Fruit fly (Drosophila melanogaster): ENCODE data around the gene Cp38.
A peak's percentile ranks its signal among the peaks of the same experiment; 100 is the strongest.

The Cp38 gene

dm6 chrX:8489048-8489447 is 7.4 kb downstream of the Cp38 start, which contains the start of gene CG33181:
Gene CG33181 (plus strand): TSS chrX:8489348.
- TF ChIP-seq Hr78 (GFP tag; optimal IDR thresholded peaks at IDR 0.05) (no peak), pan (optimal IDR thresholded peaks at IDR 0.05) (no peak), Hr83 (GFP tag; optimal IDR thresholded peaks at IDR 0.05; ENCODE audit: poor library complexity, severe bottlenecking) (no peak), Sp1 (GFP tag; optimal IDR thresholded peaks at IDR 0.05) (no peak), foxo (GFP tag; optimal IDR thresholded peaks at IDR 0.05) (no peak), HLH106 (tag; optimal IDR thresholded peaks at IDR 0.05) (no peak), Dfd (GFP tag; optimal IDR thresholded peaks at IDR 0.05) (no peak), usp (GFP tag; optimal IDR thresholded peaks at IDR 0.05) (no peak), h (GFP tag; optimal IDR thresholded peaks at IDR 0.05) (no peak), Dif (GFP tag; optimal IDR thresholded peaks at IDR 0.05; ENCODE audit: partially characterized antibody) (no peak), CG32264 (GFP tag; optimal IDR thresholded peaks at IDR 0.05) (no peak), N (GFP tag; optimal IDR thresholded peaks at IDR 0.05) (no peak), GATAd (GFP tag; optimal IDR thresholded peaks at IDR 0.05) (no peak), Hnf4 (GFP tag; optimal IDR thresholded peaks at IDR 0.05) (no peak), tai (GFP tag; optimal IDR thresholded peaks at IDR 0.05) (no peak)

DNA sequence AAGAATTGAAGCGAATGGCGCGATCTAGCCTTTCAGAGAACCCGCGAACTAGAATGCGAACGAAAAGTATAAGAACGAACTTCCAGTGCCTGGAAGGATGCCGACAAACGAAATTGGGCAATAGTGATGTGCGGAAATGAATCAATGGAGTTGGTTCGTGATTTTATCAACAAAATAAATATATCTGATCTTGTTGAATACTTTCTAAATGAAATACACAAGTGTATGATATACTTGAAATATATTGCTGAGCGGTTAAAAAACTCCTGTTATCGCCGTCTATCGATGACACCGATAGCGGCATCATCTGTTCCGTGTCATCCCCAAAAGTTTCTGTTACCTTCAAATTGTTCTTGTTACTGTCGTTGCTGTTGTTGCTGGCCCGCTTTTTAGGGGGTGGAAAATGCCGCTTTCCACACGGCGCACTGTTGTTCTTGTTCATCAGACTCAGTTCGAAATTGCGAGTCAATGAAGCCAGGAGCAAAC is 7.9 kb downstream of the Cp38 start, which contains the start of gene otu:
otu (minus strand) TSS at position 51 of the 486 bp plus-strand sequence.
- TF ChIP-seq Vsx2 (GFP tag; optimal IDR thresholded peaks at IDR 0.05; ENCODE audit: partially characterized antibody) (no peak), Dfd (GFP tag; optimal IDR thresholded peaks at IDR 0.05) (no peak), ey (GFP tag; optimal IDR thresholded peaks at IDR 0.05) (no peak), HLH106 (tag; optimal IDR thresholded peaks at IDR 0.05) (no peak), Hnf4 (GFP tag; optimal IDR thresholded peaks at IDR 0.05) (no peak), sv (GFP tag; optimal IDR thresholded peaks at IDR 0.05) (no peak), h (GFP tag; optimal IDR thresholded peaks at IDR 0.05) (no peak), br (GFP tag; optimal IDR thresholded peaks at IDR 0.05) (no peak), CrebA (GFP tag; optimal IDR thresholded peaks at IDR 0.05; ENCODE audit: borderline replicate concordance) (no peak), brk (GFP tag; optimal IDR thresholded peaks at IDR 0.05) (no peak), dsf (GFP tag; optimal IDR thresholded peaks at IDR 0.05; ENCODE audit: borderline replicate concordance) (no peak), Abd-B (GFP tag; optimal IDR thresholded peaks at IDR 0.05) (no peak), rgr (GFP tag; optimal IDR thresholded peaks at IDR 0.05) (no peak), fru (GFP tag; optimal IDR thresholded peaks at IDR 0.05) (no peak), Myc (optimal IDR thresholded peaks at IDR 0.05) (no peak), woc (GFP tag; optimal IDR thresholded peaks at IDR 0.05) (no peak), foxo (GFP tag; optimal IDR thresholded peaks at IDR 0.05) (no peak), dl (GFP tag; optimal IDR thresholded peaks at IDR 0.05; ENCODE audit: insufficient read depth in 1 of 2, partially characterized antibody in 2 of 2) (no peak), lola (GFP tag; optimal IDR thresholded peaks at IDR 0.05) (no peak)

dm6 chrX:8490291-8490975 is 8.8 kb downstream of the Cp38 start:
- TF ChIP-seq pan (optimal IDR thresholded peaks at IDR 0.05) (no peak), CG9705 (GFP tag; optimal IDR thresholded peaks at IDR 0.05) (no peak), Hnf4 (GFP tag; optimal IDR thresholded peaks at IDR 0.05) (no peak), CrebA (GFP tag; optimal IDR thresholded peaks at IDR 0.05; ENCODE audit: borderline replicate concordance) (no peak), Jra (GFP tag; optimal IDR thresholded peaks at IDR 0.05) (no peak), Abd-B (GFP tag; optimal IDR thresholded peaks at IDR 0.05) (no peak), Dif (GFP tag; optimal IDR thresholded peaks at IDR 0.05; ENCODE audit: partially characterized antibody) (no peak), Hr83 (GFP tag; optimal IDR thresholded peaks at IDR 0.05; ENCODE audit: poor library complexity, severe bottlenecking) (no peak), OdsH (GFP tag; optimal IDR thresholded peaks at IDR 0.05) (no peak), usp (GFP tag; optimal IDR thresholded peaks at IDR 0.05) (no peak), Dfd (GFP tag; optimal IDR thresholded peaks at IDR 0.05) (no peak), CG32264 (GFP tag; optimal IDR thresholded peaks at IDR 0.05) (no peak), fru (GFP tag; optimal IDR thresholded peaks at IDR 0.05) (no peak), rgr (GFP tag; optimal IDR thresholded peaks at IDR 0.05) (no peak), psq (GFP tag; optimal IDR thresholded peaks at IDR 0.05) (no peak)

DNA sequence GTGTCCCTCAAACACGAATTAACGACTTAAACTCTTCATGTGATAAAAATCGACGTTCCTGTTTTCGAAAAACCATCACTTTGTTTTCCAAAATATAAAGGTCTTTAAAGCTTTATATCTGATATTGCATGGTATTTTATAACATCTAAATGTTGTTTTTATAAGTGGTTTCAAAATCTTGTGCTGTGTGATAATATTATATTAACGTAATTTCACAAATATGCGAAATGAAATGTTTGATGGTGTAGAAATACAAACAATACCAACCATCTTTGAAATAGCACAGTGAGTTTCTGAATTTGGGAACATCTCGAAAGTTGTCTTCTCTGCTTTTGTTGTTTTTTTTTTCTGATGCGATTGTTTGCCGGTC is 9.3 kb downstream of the Cp38 start:
- TF ChIP-seq dmrt93B (GFP tag; optimal IDR thresholded peaks at IDR 0.05) (peak; percentile 29), sv (GFP tag; optimal IDR thresholded peaks at IDR 0.05) (no peak), Abd-B (GFP tag; optimal IDR thresholded peaks at IDR 0.05) (no peak), usp (GFP tag; optimal IDR thresholded peaks at IDR 0.05) (no peak), rgr (GFP tag; optimal IDR thresholded peaks at IDR 0.05) (peak; percentile 16), Sp1 (GFP tag; optimal IDR thresholded peaks at IDR 0.05) (peak; percentile 39), Dif (GFP tag; optimal IDR thresholded peaks at IDR 0.05; ENCODE audit: partially characterized antibody) (no peak), Dfd (GFP tag; optimal IDR thresholded peaks at IDR 0.05) (no peak), Myc (optimal IDR thresholded peaks at IDR 0.05) (no peak), jim (GFP tag; optimal IDR thresholded peaks at IDR 0.05) (no peak), ey (GFP tag; optimal IDR thresholded peaks at IDR 0.05) (peak; percentile 25), CrebA (GFP tag; optimal IDR thresholded peaks at IDR 0.05; ENCODE audit: borderline replicate concordance) (no peak), OdsH (GFP tag; optimal IDR thresholded peaks at IDR 0.05) (no peak), lola (GFP tag; optimal IDR thresholded peaks at IDR 0.05) (no peak), HLH106 (tag; optimal IDR thresholded peaks at IDR 0.05) (peak; percentile 65), foxo (GFP tag; optimal IDR thresholded peaks at IDR 0.05) (peak in 1 of 2 experiments; percentile 16), tai (GFP tag; optimal IDR thresholded peaks at IDR 0.05) (no peak), pan (optimal IDR thresholded peaks at IDR 0.05) (no peak), GATAd (GFP tag; optimal IDR thresholded peaks at IDR 0.05) (no peak), CG32264 (GFP tag; optimal IDR thresholded peaks at IDR 0.05) (no peak), woc (GFP tag; optimal IDR thresholded peaks at IDR 0.05) (peak; percentile 40), h (GFP tag; optimal IDR thresholded peaks at IDR 0.05) (peak; percentile 17), Hr83 (GFP tag; optimal IDR thresholded peaks at IDR 0.05; ENCODE audit: poor library complexity, severe bottlenecking) (no peak), Jra (GFP tag; optimal IDR thresholded peaks at IDR 0.05) (no peak), Hr78 (GFP tag; optimal IDR thresholded peaks at IDR 0.05) (no peak), fru (GFP tag; optimal IDR thresholded peaks at IDR 0.05) (peak; percentile 39)

All from whole organism, wandering third instar larva.